Worm (Caenorhabditis elegans): ENCODE results near the gene F11A5.5.

The F11A5.5 gene

ce11 chrV:16198016-16198415 lies at the start of gene F11A5.5:
Gene F11A5.5, plus strand, starts transcription at chrV:16198316.
- TF ChIP-seq efl-3 (GFP tag; optimal IDR thresholded peaks at IDR 0.05) = no peak
- TF ChIP-seq snu-23 (GFP tag; optimal IDR thresholded peaks at IDR 0.05) = no peak
- TF ChIP-seq nhr-20 (tag; optimal IDR thresholded peaks at IDR 0.05) = no peak
- no peak for TF ChIP-seq ceh-90 (tag; optimal IDR thresholded peaks at IDR 0.05)
- TF ChIP-seq fkh-10 (GFP tag; optimal IDR thresholded peaks at IDR 0.05) = no peak
- no peak for TF ChIP-seq mdl-1 (tag; optimal IDR thresholded peaks at IDR 0.05)
- TF ChIP-seq swsn-7 (tag; optimal IDR thresholded peaks at IDR 0.05) = no peak
- no peak for TF ChIP-seq nhr-28 (tag; optimal IDR thresholded peaks at IDR 0.05)
- TF ChIP-seq lsy-2 (tag; optimal IDR thresholded peaks at IDR 0.05) = no peak
- no peak for TF ChIP-seq nhr-84 (tag; optimal IDR thresholded peaks at IDR 0.05)
- TF ChIP-seq jun-1 (tag; optimal IDR thresholded peaks at IDR 0.05) = no peak
- no peak for TF ChIP-seq nhr-76 (tag; optimal IDR thresholded peaks at IDR 0.05)
- TF ChIP-seq nhr-71 (tag; optimal IDR thresholded peaks at IDR 0.05) = no peak
- TF ChIP-seq lin-15B (tag; optimal IDR thresholded peaks at IDR 0.05) = no peak
- no peak for TF ChIP-seq pqm-1 (tag; optimal IDR thresholded peaks at IDR 0.05)
- no peak for TF ChIP-seq aha-1 (tag; optimal IDR thresholded peaks at IDR 0.05)
- no peak for TF ChIP-seq elt-3 (tag; optimal IDR thresholded peaks at IDR 0.05)
- TF ChIP-seq alr-1 (tag; optimal IDR thresholded peaks at IDR 0.05; ENCODE audit: borderline replicate concordance) = no peak
- no peak for TF ChIP-seq snpc-4 (tag; optimal IDR thresholded peaks at IDR 0.05)

DNA sequence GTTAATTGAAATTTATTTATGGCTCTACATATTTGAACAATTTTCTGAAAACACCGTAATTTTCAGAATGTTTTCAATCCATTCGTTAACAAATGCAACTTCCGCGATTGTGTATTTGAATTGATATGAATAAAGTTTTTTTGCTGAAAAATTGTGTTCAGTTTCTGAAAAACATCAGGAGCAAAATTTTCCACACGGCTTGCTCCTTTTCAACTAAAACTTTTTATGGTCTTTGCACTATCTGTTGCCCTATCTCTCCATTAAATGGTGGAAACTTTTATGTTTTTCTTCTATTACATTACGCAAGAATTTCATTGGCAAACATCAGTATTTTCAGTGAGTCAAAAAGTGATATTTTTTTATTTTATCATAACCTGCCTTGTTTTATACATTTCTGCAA lies 49.3 kb upstream of the F11A5.5 start, which contains the start of gene F10A3.4:
Gene F10A3.4 (plus strand): TSS at position 301 of the 400 bp plus-strand sequence.
- no peak for TF ChIP-seq mdl-1 (tag; optimal IDR thresholded peaks at IDR 0.05)

- TF ChIP-seq ceh-63 (GFP tag; optimal IDR thresholded peaks at IDR 0.05) = no peak
- no peak for TF ChIP-seq unc-130 (tag; optimal IDR thresholded peaks at IDR 0.05)
- TF ChIP-seq lin-15B (tag; optimal IDR thresholded peaks at IDR 0.05) = no peak
These were observed 44.7 kb upstream of the F11A5.5 start, which contains the start of gene str-254 for ce11 chrV:16153375-16153774. Gene str-254, minus strand, starts transcription at chrV:16153475.

DNA sequence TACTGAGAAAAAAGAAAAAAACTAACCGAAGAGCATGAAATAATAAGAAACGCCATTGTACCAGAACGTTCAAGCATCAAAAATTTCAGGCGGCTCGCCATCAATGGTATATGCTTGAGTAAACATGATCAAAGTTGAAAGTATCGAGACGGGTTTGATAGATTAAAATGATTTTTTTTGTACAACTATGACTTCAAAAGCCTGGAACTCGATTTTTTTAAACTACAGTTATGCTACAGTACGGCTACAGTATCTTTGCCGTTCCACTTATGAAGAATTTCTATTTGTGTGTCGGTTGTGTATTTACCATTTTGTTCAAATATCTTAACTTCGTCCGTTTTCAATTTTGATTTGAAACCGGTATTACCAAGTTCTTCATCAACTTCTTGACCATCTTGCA lies 43.0 kb upstream of the F11A5.5 start, which contains the start of gene str-97:
Gene str-97 (minus strand): TSS at position 101 of the 400 bp plus-strand sequence.
- TF ChIP-seq mef-2 (tag; optimal IDR thresholded peaks at IDR 0.05) = no peak
- no peak for TF ChIP-seq hlh-4 (tag; optimal IDR thresholded peaks at IDR 0.05)
- TF ChIP-seq ceh-82 (tag; optimal IDR thresholded peaks at IDR 0.05) = no peak
- no peak for TF ChIP-seq hlh-17 (GFP tag; optimal IDR thresholded peaks at IDR 0.05; ENCODE audit: borderline replicate concordance)
- no peak for TF ChIP-seq unc-86 (tag; optimal IDR thresholded peaks at IDR 0.05)
- no peak for TF ChIP-seq snpc-4 (tag; optimal IDR thresholded peaks at IDR 0.05)
- TF ChIP-seq nhr-237 (tag; optimal IDR thresholded peaks at IDR 0.05) = no peak
- TF ChIP-seq ceh-8 (GFP tag; optimal IDR thresholded peaks at IDR 0.05) = no peak
- TF ChIP-seq nhr-28 (tag; optimal IDR thresholded peaks at IDR 0.05) = no peak
- TF ChIP-seq F16B12.6 (tag; optimal IDR thresholded peaks at IDR 0.05) = no peak
- TF ChIP-seq fkh-4 (tag; optimal IDR thresholded peaks at IDR 0.05; ENCODE audit: borderline replicate concordance) = no peak

- no peak for TF ChIP-seq elt-2 (tag; optimal IDR thresholded peaks at IDR 0.05)
- no peak for TF ChIP-seq unc-86 (tag; optimal IDR thresholded peaks at IDR 0.05)
- TF ChIP-seq dpl-1 (GFP tag; optimal IDR thresholded peaks at IDR 0.05) = no peak
- no peak for TF ChIP-seq efl-3 (GFP tag; optimal IDR thresholded peaks at IDR 0.05)
- no peak for TF ChIP-seq swsn-7 (tag; optimal IDR thresholded peaks at IDR 0.05)
- TF ChIP-seq xbp-1 (tag; optimal IDR thresholded peaks at IDR 0.05) = no peak
- TF ChIP-seq blmp-1 (tag; optimal IDR thresholded peaks at IDR 0.05) = no peak
- no peak for TF ChIP-seq nhr-47 (tag; optimal IDR thresholded peaks at IDR 0.05)
- no peak for TF ChIP-seq irx-1 (tag; optimal IDR thresholded peaks at IDR 0.05)
- TF ChIP-seq ztf-11 (tag; optimal IDR thresholded peaks at IDR 0.05) = no peak
These were observed 39.7 kb upstream of the F11A5.5 start, which contains the start of gene str-99 for ce11 chrV:16158391-16158790. Gene str-99, minus strand, starts transcription at chrV:16158491.

All from whole organism, L1 larva.